Fruit fly (Drosophila melanogaster): Measurements from ENCODE around the gene Hpr1.

DNA sequence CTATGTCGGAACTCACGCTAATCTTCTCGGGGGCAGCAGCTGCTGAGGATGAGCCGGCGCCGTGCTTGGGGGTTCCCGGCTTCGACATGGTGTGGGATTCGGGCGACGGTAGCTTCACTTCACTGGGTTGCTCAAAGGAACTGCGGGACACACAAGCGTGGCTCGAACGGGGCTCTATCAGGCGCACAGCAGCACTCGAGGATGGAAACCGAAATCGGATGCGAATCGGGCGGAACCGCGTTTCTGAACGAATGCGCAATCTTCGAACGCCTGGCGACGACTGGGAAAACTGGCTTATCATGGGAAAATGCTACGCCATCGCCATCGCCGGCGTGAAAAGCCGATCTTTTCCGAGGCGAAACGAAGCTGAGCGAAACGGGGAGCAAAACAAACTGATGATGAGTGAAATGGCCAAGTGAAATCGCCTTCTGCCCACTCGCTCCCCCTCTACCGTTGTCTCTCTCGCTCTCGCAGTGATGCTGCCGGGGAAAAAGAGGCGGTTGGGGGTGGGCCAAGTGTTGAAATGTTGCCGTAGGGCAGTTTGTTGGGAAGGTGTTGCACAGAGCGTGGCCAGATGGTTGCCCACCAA is 49.5 kb downstream of the Hpr1 start:
- TF ChIP-seq CG8159 (tag; optimal IDR thresholded peaks at IDR 0.05) (no peak), CG8301 (tag; optimal IDR thresholded peaks at IDR 0.05) (no peak), rn (GFP tag; IDR thresholded peaks at IDR 0.05) (no peak), Pif1B (GFP tag; optimal IDR thresholded peaks at IDR 0.05) (no peak), gl (tag; optimal IDR thresholded peaks at IDR 0.05) (no peak), CG12605 (GFP tag; IDR thresholded peaks at IDR 0.05) (no peak), Snoo (tag; optimal IDR thresholded peaks at IDR 0.05) (no peak), Pif1A (GFP tag; optimal IDR thresholded peaks at IDR 0.05) (no peak), CG15710 (tag; optimal IDR thresholded peaks at IDR 0.05) (no peak), Ets98B (GFP tag; IDR thresholded peaks at IDR 0.05) (no peak), CG14655 (GFP tag; optimal IDR thresholded peaks at IDR 0.05) (no peak), CG9948 (tag; optimal IDR thresholded peaks at IDR 0.05) (no peak), CG13204 (GFP tag; optimal IDR thresholded peaks at IDR 0.05) (no peak), CG4496 (GFP tag; IDR thresholded peaks at IDR 0.05) (0 out of 3 replicates have a peak, but pooled peaks have one; percentile 39)

All from whole organism, pupa.